Fruit fly (Drosophila melanogaster) whole organism, pupa: ENCODE measurements around the gene Nrx-1.

ENCODE experiments used
- CG10348 ChIP-seq: fragments of 200-800 bp; sonication (Bioruptor generic); IDR thresholded peaks from 2 replicates; pipeline ENCODE4 v1.3.6; 2022; ENCODE audit warnings: missing biosample characterization, missing genetic modification characterization
- CG12605 ChIP-seq: fragments of 200-800 bp; sonication (Bioruptor generic); IDR thresholded peaks from 2 replicates; pipeline ENCODE4 v1.3.6; 2022; ENCODE audit warnings: missing biosample characterization, missing genetic modification characterization
- CG13204 ChIP-seq: fragments of 200-800 bp; sonication (Bioruptor generic); optimal IDR thresholded peaks from 2 replicates; lab custom pipeline; 2018; ENCODE audit warnings: missing biosample characterization, mild to moderate bottlenecking, missing genetic modification characterization, moderate library complexity
- CG14655 ChIP-seq: fragments of 200-800 bp; sonication (Bioruptor generic); optimal IDR thresholded peaks from 3 replicates; lab custom pipeline; 2017; ENCODE audit warnings: mild to moderate bottlenecking, missing biosample characterization, missing genetic modification reagents, missing genetic modification characterization
- CG15710 ChIP-seq: fragments of 200-800 bp; sonication (Bioruptor generic); optimal IDR thresholded peaks from 2 replicates; lab custom pipeline; 2018; ENCODE audit warnings: missing biosample characterization, mild to moderate bottlenecking, missing genetic modification characterization, moderate library complexity
- CG17806 ChIP-seq: fragments of 200-800 bp; sonication (Bioruptor generic); optimal IDR thresholded peaks from 2 replicates; lab custom pipeline; 2018; ENCODE audit warnings: missing biosample characterization, mild to moderate bottlenecking, missing genetic modification characterization, moderate library complexity
- CG32121 ChIP-seq: fragments of 200-800 bp; sonication (Bioruptor generic); IDR thresholded peaks from 2 replicates; pipeline ENCODE4 v1.3.6; 2022; ENCODE audit warnings: missing biosample characterization, missing genetic modification characterization
- CG34367 ChIP-seq: fragments of 200-800 bp; sonication (Bioruptor generic); optimal IDR thresholded peaks from 2 replicates; lab custom pipeline; 2018; ENCODE audit warnings: missing biosample characterization, mild to moderate bottlenecking, missing genetic modification characterization
- CG4496 ChIP-seq: fragments of 200-800 bp; sonication (Bioruptor generic); IDR thresholded peaks from 3 replicates; pipeline ENCODE4 v1.3.6; 2022; ENCODE audit warnings: missing biosample characterization, missing genetic modification characterization
- CG8159 ChIP-seq: fragments of 200-800 bp; sonication (Bioruptor generic); optimal IDR thresholded peaks from 3 replicates; lab custom pipeline; 2018; ENCODE audit warnings: missing biosample characterization, mild to moderate bottlenecking, missing genetic modification characterization, moderate library complexity
- CG8301 ChIP-seq: fragments of 200-800 bp; sonication (Bioruptor generic); optimal IDR thresholded peaks from 2 replicates; lab custom pipeline; 2018; ENCODE audit warnings: missing biosample characterization, mild to moderate bottlenecking, missing genetic modification characterization
- CG9948 ChIP-seq: fragments of 200-800 bp; sonication (Bioruptor generic); optimal IDR thresholded peaks from 2 replicates; lab custom pipeline; 2018; ENCODE audit warnings: missing biosample characterization, mild to moderate bottlenecking, missing genetic modification characterization, moderate library complexity
- D1 ChIP-seq: fragments of 200-800 bp; sonication (Bioruptor generic); optimal IDR thresholded peaks from 2 replicates; lab custom pipeline; 2018; ENCODE audit warnings: missing biosample characterization, mild to moderate bottlenecking, missing genetic modification characterization, moderate library complexity
- EcR ChIP-seq: fragments of 200-800 bp; sonication (Bioruptor generic); optimal IDR thresholded peaks from 3 replicates; lab custom pipeline; 2019; ENCODE audit warnings: missing biosample characterization, missing genetic modification characterization, mild to moderate bottlenecking, moderate library complexity, missing genetic modification reagents
- Ets98B ChIP-seq: fragments of 200-800 bp; sonication (Bioruptor generic); IDR thresholded peaks from 2 replicates; pipeline ENCODE4 v1.3.6; 2022; ENCODE audit warnings: missing biosample characterization, missing genetic modification characterization
- Pif1A ChIP-seq: fragments of 200-800 bp; sonication (Bioruptor generic); optimal IDR thresholded peaks from 3 replicates; lab custom pipeline; 2016; ENCODE audit warnings: missing biosample characterization, missing genetic modification characterization
- Pif1B ChIP-seq: fragments of 200-800 bp; sonication (Bioruptor generic); optimal IDR thresholded peaks from 3 replicates; lab custom pipeline; 2016; ENCODE audit warnings: missing biosample characterization, missing genetic modification characterization
- Snoo ChIP-seq: fragments of 200-800 bp; sonication (Bioruptor generic); optimal IDR thresholded peaks from 3 replicates; lab custom pipeline; 2017; ENCODE audit warnings: missing biosample characterization, mild to moderate bottlenecking, missing genetic modification characterization, inconsistent platforms
- fd96Ca ChIP-seq: fragments of 200-800 bp; sonication (Bioruptor generic); IDR thresholded peaks from 3 replicates; pipeline ENCODE4 v1.3.6; 2022; ENCODE audit warnings: missing biosample characterization, missing genetic modification characterization
- gl ChIP-seq: fragments of 200-800 bp; sonication (Bioruptor generic); optimal IDR thresholded peaks from 2 replicates; lab custom pipeline; 2018; ENCODE audit warnings: missing biosample characterization, mild to moderate bottlenecking, missing genetic modification characterization
- rn ChIP-seq: fragments of 200-800 bp; sonication (Bioruptor generic); IDR thresholded peaks from 2 replicates; pipeline ENCODE4 v1.3.6; 2022; ENCODE audit warnings: missing biosample characterization, missing genetic modification characterization

Nrx-1 gene

dm6 chr3R:22522859-22523258 is 54.5 kb downstream of the Nrx-1 start:
- TF ChIP-seq CG10348 (GFP tag; lab: Robert Waterston, UW) (no peak), CG8301 (no peak), CG34367 (tag; lab: Kevin White, UChicago) (no peak), CG14655 (GFP tag; lab: Kevin White, UChicago) (no peak), CG12605 (GFP tag; lab: Robert Waterston, UW) (no peak), fd96Ca (no peak), Pif1B (no peak), CG4496 (GFP tag; lab: Robert Waterston, UW) (no peak), EcR (GFP tag; lab: Kevin White, UChicago) (no peak), CG8159 (tag; lab: Kevin White, UChicago) (no peak), Ets98B (no peak), CG9948 (tag; lab: Kevin White, UChicago) (no peak), CG32121 (GFP tag; lab: Robert Waterston, UW) (no peak), Pif1A (GFP tag; lab: Kevin White, UChicago) (no peak), CG15710 (tag; lab: Kevin White, UChicago) (no peak)

DNA sequence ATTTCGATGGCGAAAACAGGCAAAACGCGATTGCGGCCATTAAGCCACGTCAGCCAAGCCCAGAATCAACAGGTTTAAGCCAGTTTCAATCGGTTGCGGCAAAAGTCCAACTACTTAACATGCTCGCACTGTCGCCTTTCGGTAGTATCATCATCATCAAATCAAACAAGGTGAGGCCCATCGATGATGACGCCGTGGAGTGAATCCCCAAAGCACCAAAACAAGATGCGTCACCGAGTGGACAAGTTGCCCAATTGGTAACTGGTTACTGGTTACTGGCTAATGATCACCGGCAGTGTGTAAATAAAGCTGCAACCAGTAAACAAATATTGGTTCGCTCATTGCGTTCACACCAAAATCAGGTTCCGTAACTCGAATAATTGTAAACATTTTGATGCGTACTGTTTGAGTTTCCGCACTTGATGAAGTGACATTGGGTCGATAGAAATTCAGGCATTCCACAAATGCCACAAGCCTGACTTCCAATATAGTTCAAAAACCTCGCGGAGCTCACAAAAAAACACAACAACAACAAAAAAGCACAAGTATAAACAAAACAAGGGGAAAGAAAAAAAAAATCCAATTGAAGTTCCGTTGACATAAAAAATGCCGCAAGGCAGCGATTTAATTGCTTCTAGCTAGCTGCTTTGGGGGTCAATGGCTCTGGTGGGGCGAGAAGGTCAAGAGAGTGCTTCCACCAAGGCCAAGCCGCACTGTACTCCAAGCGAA is 56.2 kb downstream of the Nrx-1 start:
- no peak for TF ChIP-seq fd96Ca
- no peak for TF ChIP-seq CG17806 (tag; lab: Kevin White, UChicago)
- no peak for TF ChIP-seq CG4496 (GFP tag; lab: Robert Waterston, UW)
- TF ChIP-seq gl (tag; lab: Kevin White, UChicago), result no peak
- peak; percentile 91 for TF ChIP-seq EcR (GFP tag; lab: Kevin White, UChicago)
- TF ChIP-seq CG8159 (tag; lab: Kevin White, UChicago), result no peak
- TF ChIP-seq rn (GFP tag; lab: Robert Waterston, UW), result no peak
- no peak for TF ChIP-seq CG34367 (tag; lab: Kevin White, UChicago)

dm6 chr3R:22525073-22525413 is 56.7 kb downstream of the Nrx-1 start:
- TF ChIP-seq CG10348 (GFP tag; lab: Robert Waterston, UW) (no peak), CG9948 (tag; lab: Kevin White, UChicago) (no peak), gl (tag; lab: Kevin White, UChicago) (no peak), rn (GFP tag; lab: Robert Waterston, UW) (no peak), fd96Ca (no peak), Pif1A (GFP tag; lab: Kevin White, UChicago) (no peak), Snoo (tag; lab: Kevin White, UChicago) (no peak)

DNA sequence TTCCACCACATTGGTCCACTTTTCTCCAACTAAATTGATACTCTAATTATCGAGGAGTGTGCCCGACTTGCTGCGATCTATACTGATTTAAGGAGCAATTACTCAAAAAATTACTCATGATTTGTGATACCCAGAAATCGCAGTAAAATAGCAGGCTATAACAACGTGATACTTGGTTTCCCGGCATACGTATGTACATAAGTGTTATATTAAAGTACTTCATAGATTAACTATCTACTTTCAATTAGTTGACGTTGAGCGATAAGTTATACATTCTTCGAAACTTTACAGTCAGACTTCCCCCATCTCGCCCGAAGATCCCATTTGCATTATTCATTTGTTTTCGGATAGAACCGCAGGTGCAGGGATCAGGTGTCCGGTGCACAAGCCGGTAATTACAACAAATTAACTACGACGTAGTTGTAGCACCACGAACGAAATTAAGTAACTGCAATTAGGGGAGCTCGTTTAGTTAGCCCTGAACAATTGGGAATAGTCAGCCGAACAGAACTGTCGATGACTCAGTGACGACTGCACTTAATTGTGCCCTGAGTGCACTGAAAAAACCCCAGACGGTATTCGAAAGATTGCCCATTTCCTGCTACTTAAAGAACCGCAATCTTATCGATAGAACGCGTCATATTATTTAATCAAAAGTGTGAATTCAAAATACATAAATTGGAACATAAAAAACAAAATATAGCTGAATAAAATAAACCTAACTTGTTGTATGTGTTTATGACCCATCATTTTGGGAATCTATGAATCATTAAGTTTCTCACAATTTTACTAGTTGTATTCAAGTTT is 57.4 kb downstream of the Nrx-1 start:
- TF ChIP-seq D1 (tag; lab: Kevin White, UChicago), result peak; percentile 12
- TF ChIP-seq fd96Ca, result no peak
- TF ChIP-seq Pif1B, result no peak
- TF ChIP-seq CG34367 (tag; lab: Kevin White, UChicago), result no peak
- no peak for TF ChIP-seq CG9948 (tag; lab: Kevin White, UChicago)
- no peak for TF ChIP-seq Ets98B
- TF ChIP-seq CG15710 (tag; lab: Kevin White, UChicago), result no peak
- TF ChIP-seq Pif1A (GFP tag; lab: Kevin White, UChicago), result peak; percentile 58
- TF ChIP-seq CG12605 (GFP tag; lab: Robert Waterston, UW), result no peak

- peak; percentile 90 for TF ChIP-seq EcR (GFP tag; lab: Kevin White, UChicago)
- peak; percentile 48; the same call in 2 of the 3 replicates for TF ChIP-seq fd96Ca
- no peak for TF ChIP-seq CG9948 (tag; lab: Kevin White, UChicago)
- TF ChIP-seq CG8301, result peak; percentile 25
- peak; percentile 16 for TF ChIP-seq gl (tag; lab: Kevin White, UChicago)
- no peak for TF ChIP-seq CG34367 (tag; lab: Kevin White, UChicago)
- peak; percentile 8 for TF ChIP-seq CG17806 (tag; lab: Kevin White, UChicago)
- TF ChIP-seq Snoo (tag; lab: Kevin White, UChicago), result no peak
- no peak for TF ChIP-seq CG10348 (GFP tag; lab: Robert Waterston, UW)
- peak; percentile 44 for TF ChIP-seq CG8159 (tag; lab: Kevin White, UChicago)
- peak; percentile 52 for TF ChIP-seq CG14655 (GFP tag; lab: Kevin White, UChicago)
- TF ChIP-seq CG15710 (tag; lab: Kevin White, UChicago), result peak; percentile 37
- TF ChIP-seq D1 (tag; lab: Kevin White, UChicago), result no peak
- no peak for TF ChIP-seq rn (GFP tag; lab: Robert Waterston, UW)
- TF ChIP-seq CG13204 (GFP tag; lab: Kevin White, UChicago), result peak; percentile 44
- peak; percentile 13 for TF ChIP-seq Pif1A (GFP tag; lab: Kevin White, UChicago)
- no peak for TF ChIP-seq CG4496 (GFP tag; lab: Robert Waterston, UW)
- peak; percentile 32; the same call in 1 of the 2 replicates for TF ChIP-seq CG32121 (GFP tag; lab: Robert Waterston, UW)
- TF ChIP-seq CG12605 (GFP tag; lab: Robert Waterston, UW), result no peak
Measured at dm6 chr3R:22526353-22526907, 58.1 kb downstream of the Nrx-1 start.
